Fruit fly (Drosophila melanogaster) whole organism, embryonic: ENCODE results near the gene Cdc27.

Experiments used
- Abd-B ChIP-seq: fragments of 200-800 bp; sonication (Bioruptor generic); optimal IDR thresholded peaks from 2 replicates; lab custom pipeline; 2018; ENCODE audit warnings: missing biosample characterization, mild to moderate bottlenecking, missing genetic modification characterization, moderate library complexity
- Atf-2 ChIP-seq: fragments of 200-800 bp; sonication (Bioruptor generic); optimal IDR thresholded peaks from 2 replicates; lab custom pipeline; 2016; ENCODE audit warnings: missing biosample characterization, missing genetic modification characterization
- BEAF-32 ChIP-seq: fragments of 200-800 bp; sonication (Bioruptor generic); optimal IDR thresholded peaks from 3 replicates; lab custom pipeline; 2017; ENCODE audit warnings: missing biosample characterization, missing genetic modification characterization, mild to moderate bottlenecking, moderate library complexity, missing genetic modification reagents
- Bdp1 ChIP-seq: fragments of 200-800 bp; sonication (Bioruptor generic); optimal IDR thresholded peaks from 3 replicates; lab custom pipeline; 2016; ENCODE audit warnings: missing biosample characterization, missing genetic modification characterization
- CG10431 ChIP-seq: fragments of 200-800 bp; sonication (Bioruptor generic); optimal IDR thresholded peaks from 3 replicates; lab custom pipeline; 2018; ENCODE audit warnings: missing biosample characterization, mild to moderate bottlenecking, missing genetic modification characterization
- CG13287 ChIP-seq: fragments of 200-800 bp; sonication (Bioruptor generic); IDR thresholded peaks from 2 replicates; pipeline ENCODE4 v1.3.6; 2022; ENCODE audit warnings: missing biosample characterization, missing genetic modification characterization; ENCODE audit not compliant: partially characterized antibody
- CG14667 ChIP-seq: fragments of 200-800 bp; sonication (Bioruptor generic); IDR thresholded peaks from 2 replicates; pipeline ENCODE4 v1.3.6; 2022; ENCODE audit warnings: missing biosample characterization, missing genetic modification characterization
- CG15514 ChIP-seq: fragments of 200-800 bp; sonication (Bioruptor generic); optimal IDR thresholded peaks from 3 replicates; lab custom pipeline; 2017; ENCODE audit warnings: missing biosample characterization, missing genetic modification characterization, mild to moderate bottlenecking, moderate library complexity, missing genetic modification reagents
- CG15601 ChIP-seq: fragments of 200-800 bp; sonication (Bioruptor generic); optimal IDR thresholded peaks from 3 replicates; lab custom pipeline; 2019; ENCODE audit warnings: missing biosample characterization, mild to moderate bottlenecking, missing genetic modification characterization, moderate library complexity
- CG16813 ChIP-seq: fragments of 200-800 bp; sonication (Bioruptor generic); IDR thresholded peaks from 3 replicates; pipeline ENCODE4 v1.3.6; 2022; ENCODE audit warnings: missing biosample characterization, missing genetic modification characterization; ENCODE audit not compliant: partially characterized antibody
- CG17912 ChIP-seq: fragments of 200-800 bp; sonication (Bioruptor generic); optimal IDR thresholded peaks from 2 replicates; lab custom pipeline; 2018; ENCODE audit warnings: missing biosample characterization, mild to moderate bottlenecking, missing genetic modification characterization
- CG18764 ChIP-seq: fragments of 200-800 bp; sonication (Bioruptor generic); optimal IDR thresholded peaks from 3 replicates; lab custom pipeline; 2016; ENCODE audit warnings: missing biosample characterization, missing genetic modification characterization
- CG3847 ChIP-seq: fragments of 200-800 bp; sonication (Bioruptor generic); IDR thresholded peaks from 2 replicates; pipeline ENCODE4 v1.3.6; 2022; ENCODE audit warnings: missing biosample characterization, missing genetic modification characterization
- CG4424 ChIP-seq: fragments of 200-800 bp; sonication (Bioruptor generic); optimal IDR thresholded peaks from 3 replicates; lab custom pipeline; 2016; ENCODE audit warnings: missing biosample characterization, missing genetic modification characterization
- CG5245 ChIP-seq: fragments of 200-800 bp; sonication (Bioruptor generic); optimal IDR thresholded peaks from 3 replicates; lab custom pipeline; 2016; ENCODE audit warnings: missing biosample characterization, missing genetic modification characterization
- CG5953 ChIP-seq: fragments of 200-800 bp; sonication (Bioruptor generic); IDR thresholded peaks from 2 replicates; pipeline ENCODE4 v1.3.6; 2022; ENCODE audit warnings: missing biosample characterization, missing genetic modification characterization
- CG9727 ChIP-seq: fragments of 200-800 bp; sonication (Bioruptor generic); optimal IDR thresholded peaks from 3 replicates; lab custom pipeline; 2017; ENCODE audit warnings: missing biosample characterization, mild to moderate bottlenecking, missing genetic modification characterization
- CG9797 ChIP-seq: fragments of 200-800 bp; sonication (Bioruptor generic); optimal IDR thresholded peaks from 3 replicates; lab custom pipeline; 2018; ENCODE audit warnings: missing biosample characterization, mild to moderate bottlenecking, missing genetic modification characterization
- CG9817 ChIP-seq: fragments of 200-800 bp; sonication (Bioruptor generic); optimal IDR thresholded peaks from 2 replicates; lab custom pipeline; 2018; ENCODE audit warnings: missing biosample characterization, mild to moderate bottlenecking, missing genetic modification characterization, moderate library complexity
- Chrac-16 ChIP-seq: fragments of 200-800 bp; sonication (Bioruptor generic); optimal IDR thresholded peaks from 3 replicates; lab custom pipeline; 2016; ENCODE audit warnings: missing biosample characterization, missing genetic modification characterization
- Deaf1 ChIP-seq: fragments of 200-800 bp; optimal IDR thresholded peaks from 3 replicates; lab custom pipeline; 2019; ENCODE audit warnings: missing biosample characterization, mild to moderate bottlenecking, missing genetic modification characterization, moderate library complexity
- Doc2 ChIP-seq: fragments of 200-800 bp; sonication (Bioruptor generic); IDR thresholded peaks from 2 replicates; pipeline ENCODE4 v1.3.6; 2022; ENCODE audit warnings: missing biosample characterization, missing genetic modification characterization
- Ets97D ChIP-seq: fragments of 200-800 bp; sonication (Bioruptor generic); optimal IDR thresholded peaks from 3 replicates; lab custom pipeline; 2016; ENCODE audit warnings: missing biosample characterization, missing genetic modification characterization
- HLH3B ChIP-seq: fragments of 200-800 bp; sonication (Bioruptor generic); IDR thresholded peaks from 2 replicates; pipeline ENCODE4 v1.3.6; 2022; ENCODE audit warnings: missing biosample characterization, missing genetic modification characterization
- HmgZ ChIP-seq: fragments of 200-800 bp; sonication (Bioruptor generic); optimal IDR thresholded peaks from 2 replicates; lab custom pipeline; 2018; ENCODE audit warnings: missing biosample characterization, mild to moderate bottlenecking, missing genetic modification characterization
- Jarid2 ChIP-seq: fragments of 200-800 bp; sonication (Bioruptor generic); optimal IDR thresholded peaks from 3 replicates; lab custom pipeline; 2017; ENCODE audit warnings: mild to moderate bottlenecking, missing biosample characterization, missing genetic modification reagents, missing genetic modification characterization
- Lhr ChIP-seq: fragments of 200-800 bp; sonication (Bioruptor generic); optimal IDR thresholded peaks from 3 replicates; lab custom pipeline; 2017; ENCODE audit warnings: mild to moderate bottlenecking, missing biosample characterization, missing genetic modification reagents, missing genetic modification characterization
- NK7.1 ChIP-seq: fragments of 200-800 bp; sonication (Bioruptor generic); optimal IDR thresholded peaks from 3 replicates; lab custom pipeline; 2016; ENCODE audit warnings: missing biosample characterization, missing genetic modification characterization
- Optix ChIP-seq: fragments of 200-800 bp; sonication (Bioruptor generic); IDR thresholded peaks from 3 replicates; pipeline ENCODE4 v1.3.6; 2022; ENCODE audit warnings: missing biosample characterization, missing genetic modification characterization
- Scr ChIP-seq: fragments of 200-800 bp; sonication (Bioruptor generic); IDR thresholded peaks from 2 replicates; pipeline ENCODE4 v1.3.6; 2022; ENCODE audit warnings: missing biosample characterization, missing genetic modification characterization; ENCODE audit not compliant: partially characterized antibody
- Side ChIP-seq: fragments of 200-800 bp; sonication (Bioruptor generic); optimal IDR thresholded peaks from 2 replicates; lab custom pipeline; 2016; ENCODE audit warnings: missing biosample characterization, missing genetic modification characterization
- Stat92E ChIP-seq, 3 experiments: fragments of >200 bp in 2 of 3; fragments of 200-800 bp in 1 of 3; sonication (Bioruptor generic) in 1 of 3; optimal IDR thresholded peaks; 2 replicates each; lab custom pipeline; 2017 to 2019; ENCODE audit warnings: missing biosample characterization in 3 of 3, missing genetic modification characterization in 3 of 3, mild to moderate bottlenecking in 1 of 3, moderate library complexity in 1 of 3
- YL-1 ChIP-seq: fragments of 200-800 bp; sonication (Bioruptor generic); optimal IDR thresholded peaks from 3 replicates; lab custom pipeline; 2017; ENCODE audit warnings: missing biosample characterization, mild to moderate bottlenecking, missing genetic modification characterization
- ab ChIP-seq: fragments of 200-800 bp; sonication (Bioruptor generic); optimal IDR thresholded peaks from 2 replicates; lab custom pipeline; 2016; ENCODE audit warnings: missing biosample characterization, missing genetic modification characterization
- bsh ChIP-seq, 2 experiments: fragments of 200-800 bp; sonication (Bioruptor generic); optimal IDR thresholded peaks; 2 replicates each; lab custom pipeline; 2017 to 2018; ENCODE audit warnings: mild to moderate bottlenecking in 2 of 2, missing biosample characterization in 2 of 2, missing genetic modification characterization in 2 of 2, moderate library complexity in 1 of 2
- da ChIP-seq: fragments of 200-800 bp; sonication (Bioruptor generic); optimal IDR thresholded peaks from 2 replicates; lab custom pipeline; 2016; ENCODE audit warnings: missing biosample characterization, missing genetic modification characterization
- gem ChIP-seq: fragments of 200-800 bp; sonication (Bioruptor generic); optimal IDR thresholded peaks from 2 replicates; lab custom pipeline; 2019; ENCODE audit warnings: missing biosample characterization, mild to moderate bottlenecking, missing genetic modification characterization, moderate library complexity
- insv ChIP-seq, 2 experiments: fragments of 200-800 bp; sonication (Bioruptor generic); optimal IDR thresholded peaks; 3 replicates each; lab custom pipeline; 2016 to 2018; ENCODE audit warnings: missing biosample characterization in 2 of 2, missing genetic modification characterization in 2 of 2
- inv ChIP-seq: fragments of 200-800 bp; sonication (Bioruptor generic); IDR thresholded peaks from 2 replicates; pipeline ENCODE4 v1.3.6; 2022; ENCODE audit warnings: missing biosample characterization, missing genetic modification characterization; ENCODE audit not compliant: partially characterized antibody
- ken ChIP-seq: fragments of 200-800 bp; sonication (Bioruptor generic); IDR thresholded peaks from 3 replicates; pipeline ENCODE4 v1.3.6; 2022; ENCODE audit warnings: missing biosample characterization, missing genetic modification characterization
- luna ChIP-seq: fragments of 200-800 bp; sonication (Bioruptor generic); optimal IDR thresholded peaks from 2 replicates; lab custom pipeline; 2016; ENCODE audit warnings: missing biosample characterization, missing genetic modification characterization
- pzg ChIP-seq: fragments of 200-800 bp; sonication (Bioruptor generic); optimal IDR thresholded peaks from 3 replicates; lab custom pipeline; 2018; ENCODE audit warnings: missing biosample characterization, mild to moderate bottlenecking, missing genetic modification characterization, moderate library complexity
- schlank ChIP-seq: fragments of 200-800 bp; sonication (Bioruptor generic); optimal IDR thresholded peaks from 2 replicates; lab custom pipeline; 2018; ENCODE audit warnings: missing biosample characterization, mild to moderate bottlenecking, missing genetic modification characterization
- scrt ChIP-seq: fragments of 200-800 bp; sonication (Bioruptor generic); optimal IDR thresholded peaks from 2 replicates; lab custom pipeline; 2018; ENCODE audit warnings: missing biosample characterization, mild to moderate bottlenecking, missing genetic modification characterization, moderate library complexity
- stwl ChIP-seq: fragments of 200-800 bp; sonication (Bioruptor generic); optimal IDR thresholded peaks from 3 replicates; lab custom pipeline; 2018; ENCODE audit warnings: missing biosample characterization, mild to moderate bottlenecking, missing genetic modification characterization, moderate library complexity
- ttk ChIP-seq: fragments of 200-800 bp; sonication (Bioruptor generic); IDR thresholded peaks from 2 replicates; pipeline ENCODE4 v2.1.2; 2022; ENCODE audit warnings: missing biosample characterization, missing genetic modification characterization
- unpg ChIP-seq: fragments of 200-800 bp; sonication (Bioruptor generic); optimal IDR thresholded peaks from 3 replicates; lab custom pipeline; 2018; ENCODE audit warnings: missing biosample characterization, mild to moderate bottlenecking, missing genetic modification characterization, moderate library complexity
- wdn ChIP-seq: fragments of 200-800 bp; sonication (Bioruptor generic); IDR thresholded peaks from 2 replicates; pipeline ENCODE4 v1.3.6; 2022; ENCODE audit warnings: missing biosample characterization, missing genetic modification characterization
- zen ChIP-seq: fragments of 200-800 bp; sonication (Bioruptor generic); optimal IDR thresholded peaks from 3 replicates; lab custom pipeline; 2018; ENCODE audit warnings: missing biosample characterization, mild to moderate bottlenecking, missing genetic modification characterization, moderate library complexity

Gene Cdc27

DNA sequence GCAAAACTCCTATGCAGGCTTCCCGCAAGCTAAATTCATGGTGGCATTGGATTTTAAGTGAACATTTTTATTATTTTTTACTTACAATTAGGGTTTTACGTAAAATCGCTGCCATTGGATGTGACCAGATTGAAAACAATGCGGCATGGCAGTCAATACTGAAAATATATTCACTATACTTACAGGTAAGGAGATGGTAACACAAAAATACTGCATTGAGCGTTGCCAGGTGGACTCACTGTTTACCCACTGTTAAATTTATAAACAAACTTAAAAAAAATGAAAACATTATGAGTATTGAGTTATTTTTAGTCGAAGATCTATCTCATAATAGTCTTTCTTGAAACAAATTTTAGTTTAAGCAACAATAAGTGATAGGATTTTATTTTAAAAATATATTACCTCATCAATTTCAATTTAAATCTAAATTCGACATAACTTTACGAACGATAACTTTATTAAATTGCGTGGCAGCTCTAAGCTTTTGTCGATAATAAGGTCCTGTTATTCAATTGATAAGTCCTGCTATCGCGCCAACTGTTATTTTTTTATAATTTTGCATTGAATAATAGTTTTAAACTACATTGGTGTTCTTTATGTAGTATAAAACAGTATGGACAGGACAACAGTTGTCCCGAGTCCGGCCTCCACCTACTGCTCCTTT lies 5.2 kb downstream of the Cdc27 start, which contains the start of the genes mRpL50 and mei-P22 (continued):
- no peak for TF ChIP-seq scrt (GFP tag; lab: Kevin White, UChicago)
- TF ChIP-seq Abd-B = peak; percentile 32
- TF ChIP-seq CG4424 (GFP tag; lab: Kevin White, UChicago) = peak; percentile 25
- TF ChIP-seq Atf-2 (GFP tag; lab: Kevin White, UChicago) = no peak
- no peak for TF ChIP-seq inv (GFP tag; lab: Robert Waterston, UW)
- TF ChIP-seq HmgZ = peak; percentile 51
- no peak for TF ChIP-seq HLH3B
- TF ChIP-seq unpg = peak; percentile 22
- peak; percentile 23 for TF ChIP-seq zen
- TF ChIP-seq Bdp1 (GFP tag; lab: Kevin White, UChicago) = no peak
- peak; percentile 85 for TF ChIP-seq Ets97D (GFP tag; lab: Kevin White, UChicago)
- no peak for TF ChIP-seq Jarid2
- no peak for TF ChIP-seq ab (GFP tag; lab: Kevin White, UChicago)
- TF ChIP-seq CG3847 (GFP tag; lab: Robert Waterston, UW) = peak; percentile 51
- no peak for TF ChIP-seq schlank (tag; lab: Kevin White, UChicago)
- TF ChIP-seq CG15601 (tag; lab: Kevin White, UChicago) = peak; percentile 9
- TF ChIP-seq Stat92E (GFP tag; optimal IDR thresholded peaks at IDR 0.05; lab: Kevin White, UChicago) = no peak
- no peak for TF ChIP-seq ken (GFP tag; lab: Robert Waterston, UW)
- peak; percentile 54 for TF ChIP-seq Lhr (GFP tag; lab: Kevin White, UChicago)
- TF ChIP-seq Doc2 (GFP tag; lab: Robert Waterston, UW) = no peak
- TF ChIP-seq luna (GFP tag; lab: Kevin White, UChicago) = no peak
- no peak for TF ChIP-seq Optix (GFP tag; lab: Robert Waterston, UW)
- TF ChIP-seq CG5953 (GFP tag; lab: Robert Waterston, UW) = no peak
- no peak for TF ChIP-seq CG14667 (GFP tag; lab: Robert Waterston, UW)
- TF ChIP-seq NK7.1 (GFP tag; lab: Kevin White, UChicago) = no peak
- TF ChIP-seq stwl (tag; lab: Kevin White, UChicago) = peak; percentile 87
- TF ChIP-seq CG13287 (GFP tag; lab: Robert Waterston, UW) = peak; percentile 21; the same call in 1 of the 2 replicates
- TF ChIP-seq pzg (GFP tag; lab: Kevin White, UChicago) = peak; percentile 87
- no peak for TF ChIP-seq CG16813 (GFP tag; lab: Robert Waterston, UW)
- TF ChIP-seq CG18764 (GFP tag; lab: Kevin White, UChicago) = no peak
- no peak for TF ChIP-seq Deaf1 (tag; lab: Kevin White, UChicago)
- TF ChIP-seq Chrac-16 (GFP tag; lab: Kevin White, UChicago) = peak; percentile 24
- TF ChIP-seq wdn (GFP tag; lab: Robert Waterston, UW) = no peak
- TF ChIP-seq bsh (GFP tag; optimal IDR thresholded peaks at IDR 0.05; lab: Kevin White, UChicago) = peak in 1 of 2 experiments; percentile 30
- no peak for TF ChIP-seq Scr (GFP tag; lab: Robert Waterston, UW)
- no peak for TF ChIP-seq ttk (GFP tag; lab: Robert Waterston, UW)
- TF ChIP-seq CG9797 = peak; percentile 56
- peak; percentile 27 for TF ChIP-seq CG9817 (tag; lab: Kevin White, UChicago)
- no peak for TF ChIP-seq Side (GFP tag; lab: Kevin White, UChicago)
- TF ChIP-seq CG5245 (GFP tag; lab: Kevin White, UChicago) = no peak
- TF ChIP-seq insv (GFP tag; optimal IDR thresholded peaks at IDR 0.05; lab: Kevin White, UChicago) = no peak
- TF ChIP-seq da (GFP tag; lab: Kevin White, UChicago) = no peak
- TF ChIP-seq YL-1 (GFP tag; lab: Kevin White, UChicago) = peak; percentile 44
- TF ChIP-seq BEAF-32 (GFP tag; lab: Kevin White, UChicago) = peak; percentile 39
- no peak for TF ChIP-seq CG17912
- TF ChIP-seq CG10431 (GFP tag; lab: Kevin White, UChicago) = no peak
- TF ChIP-seq CG15514 (GFP tag; lab: Kevin White, UChicago) = peak; percentile 50
- TF ChIP-seq CG9727 (GFP tag; lab: Kevin White, UChicago) = no peak
- TF ChIP-seq gem = peak; percentile 61
